Fruit fly (Drosophila melanogaster): Measurements from ENCODE around the gene Ulp1.

Gene Ulp1

dm6 chrX:19208014-19208413, at the start of gene Ulp1 (continued):
- peak; percentile 55 for TF ChIP-seq exex (tag; optimal IDR thresholded peaks at IDR 0.05)
- no peak for TF ChIP-seq sisA (GFP tag; IDR thresholded peaks at IDR 0.05)
- peak; percentile 63; the same call in 1 of the 2 replicates for TF ChIP-seq CG42726 (GFP tag; IDR thresholded peaks at IDR 0.05; ENCODE audit: partially characterized antibody)
- peak; percentile 55 for TF ChIP-seq CG8290 (GFP tag; optimal IDR thresholded peaks at IDR 0.05)
- peak in 1 of 2 experiments; percentile 81 for TF ChIP-seq CG8290 (tag; optimal IDR thresholded peaks at IDR 0.05)
- peak; percentile 91 for TF ChIP-seq pzg (GFP tag; optimal IDR thresholded peaks at IDR 0.05)
- TF ChIP-seq CG1603 (tag; optimal IDR thresholded peaks at IDR 0.05): peak; percentile 78
- TF ChIP-seq CG9876 (GFP tag; optimal IDR thresholded peaks at IDR 0.05): peak; percentile 4
- peak; percentile 57 for TF ChIP-seq CG13287 (GFP tag; IDR thresholded peaks at IDR 0.05; ENCODE audit: partially characterized antibody)
- peak; percentile 9; the same call in 1 of the 2 replicates for TF ChIP-seq inv (GFP tag; IDR thresholded peaks at IDR 0.05; ENCODE audit: partially characterized antibody)
- peak; percentile 42 for TF ChIP-seq sob (GFP tag; IDR thresholded peaks at IDR 0.05)
- TF ChIP-seq CG34422 (GFP tag; IDR thresholded peaks at IDR 0.05): 0 out of 3 replicates have a peak, but pooled peaks have one; percentile 6
- TF ChIP-seq Med (GFP tag): peak; percentile 87
- peak; percentile 12 for TF ChIP-seq CG3163 (GFP tag; optimal IDR thresholded peaks at IDR 0.05)
- peak; percentile 38 for TF ChIP-seq Antp (GFP tag; optimal IDR thresholded peaks at IDR 0.05)
- TF ChIP-seq CHES-1-like (GFP tag; optimal IDR thresholded peaks at IDR 0.05): peak; percentile 38
- TF ChIP-seq sna (GFP tag; IDR thresholded peaks at IDR 0.05; ENCODE audit: partially characterized antibody): no peak
- TF ChIP-seq sens (GFP tag): peak; percentile 71
- TF ChIP-seq tin (GFP tag; optimal IDR thresholded peaks at IDR 0.05): peak; percentile 20
- TF ChIP-seq CG33213 (GFP tag; optimal IDR thresholded peaks at IDR 0.05): peak; percentile 74
- TF ChIP-seq CG17912 (GFP tag; optimal IDR thresholded peaks at IDR 0.05): peak; percentile 34
- TF ChIP-seq Fer1 (GFP tag; optimal IDR thresholded peaks at IDR 0.05): peak; percentile 13
- peak; percentile 56 for TF ChIP-seq Dp (GFP tag; optimal IDR thresholded peaks at IDR 0.05)
- no peak for TF ChIP-seq Dfd (GFP tag; optimal IDR thresholded peaks at IDR 0.05)
- TF ChIP-seq Sry-β (GFP tag; optimal IDR thresholded peaks at IDR 0.05): peak; percentile 71
- TF ChIP-seq bcd (GFP tag; optimal IDR thresholded peaks at IDR 0.05): peak; percentile 30
- TF ChIP-seq ems (GFP tag; optimal IDR thresholded peaks at IDR 0.05): peak; percentile 3
- TF ChIP-seq knrl (GFP tag; IDR thresholded peaks at IDR 0.05; ENCODE audit: partially characterized antibody): peak; percentile 54; the same call in 2 of the 3 replicates
- peak; percentile 98 for TF ChIP-seq CG18011 (GFP tag; optimal IDR thresholded peaks at IDR 0.05)
- TF ChIP-seq amos (GFP tag; IDR thresholded peaks at IDR 0.05; ENCODE audit: partially characterized antibody): peak; percentile 58
- TF ChIP-seq dm (GFP tag; optimal IDR thresholded peaks at IDR 0.05): no peak
- TF ChIP-seq Dll (GFP tag; IDR thresholded peaks at IDR 0.05; ENCODE audit: partially characterized antibody): peak; percentile 43; the same call in 2 of the 4 replicates
- TF ChIP-seq HmgD (GFP tag; optimal IDR thresholded peaks at IDR 0.05): peak; percentile 57
- peak; percentile 57 for TF ChIP-seq CG15514 (GFP tag; optimal IDR thresholded peaks at IDR 0.05)
- TF ChIP-seq Dref (GFP tag; IDR thresholded peaks at IDR 0.05): peak; percentile 83
- TF ChIP-seq maf-S (GFP tag; optimal IDR thresholded peaks at IDR 0.05): no peak
- TF ChIP-seq CG9797 (GFP tag; optimal IDR thresholded peaks at IDR 0.05): peak; percentile 80
- peak; percentile 28 for TF ChIP-seq CG8944 (GFP tag; optimal IDR thresholded peaks at IDR 0.05)
- TF ChIP-seq tx (GFP tag; optimal IDR thresholded peaks at IDR 0.05): no peak
- peak; percentile 16; the same call in 1 of the 2 replicates for TF ChIP-seq CG3847 (GFP tag; IDR thresholded peaks at IDR 0.05)
- TF ChIP-seq kni (GFP tag; optimal IDR thresholded peaks at IDR 0.05): no peak
- TF ChIP-seq Bgb (GFP tag; IDR thresholded peaks at IDR 0.05; ENCODE audit: partially characterized antibody): peak; percentile 55
- peak; percentile 62; the same call in 2 of the 3 replicates for TF ChIP-seq Opbp (GFP tag; IDR thresholded peaks at IDR 0.05; ENCODE audit: partially characterized antibody)
- no peak for TF ChIP-seq Atf-2 (GFP tag; optimal IDR thresholded peaks at IDR 0.05)
- TF ChIP-seq CG8924 (tag; optimal IDR thresholded peaks at IDR 0.05): peak; percentile 5
- TF ChIP-seq Abd-B (GFP tag; optimal IDR thresholded peaks at IDR 0.05): peak; percentile 89
- TF ChIP-seq Dbx (GFP tag; IDR thresholded peaks at IDR 0.05): no peak
- TF ChIP-seq Eip74EF (GFP tag; optimal IDR thresholded peaks at IDR 0.05): no peak
- TF ChIP-seq slbo (GFP tag; IDR thresholded peaks at IDR 0.05): peak; percentile 28; the same call in 1 of the 2 replicates

All from whole organism, embryonic.